Fruit fly (Drosophila melanogaster) whole organism, embryonic: Measurements from ENCODE around the gene spas.

Experiments used
- Bdp1 ChIP-seq: fragments of 200-800 bp; sonication (Bioruptor generic); optimal IDR thresholded peaks from 3 replicates; lab custom pipeline; 2016; ENCODE audit warnings: missing biosample characterization, missing genetic modification characterization
- CG10366 ChIP-seq: fragments of 200-800 bp; sonication (Bioruptor generic); IDR thresholded peaks from 2 replicates; pipeline ENCODE4 v1.3.6; 2022; ENCODE audit warnings: missing biosample characterization, missing genetic modification characterization
- CG10959 ChIP-seq: fragments of 200-800 bp; sonication (Bioruptor generic); IDR thresholded peaks from 2 replicates; pipeline ENCODE4 v1.3.6; 2022; ENCODE audit warnings: missing biosample characterization, missing genetic modification characterization
- CG11398 ChIP-seq: fragments of 200-800 bp; sonication (Bioruptor generic); optimal IDR thresholded peaks from 2 replicates; lab custom pipeline; 2016; ENCODE audit warnings: missing biosample characterization, missing genetic modification characterization
- CG11504 ChIP-seq: fragments of 200-800 bp; sonication (Bioruptor generic); optimal IDR thresholded peaks from 3 replicates; lab custom pipeline; 2019; ENCODE audit warnings: missing biosample characterization, mild to moderate bottlenecking, missing genetic modification characterization, moderate library complexity
- CG11560 ChIP-seq: fragments of 200-800 bp; sonication (Bioruptor generic); IDR thresholded peaks from 3 replicates; pipeline ENCODE4 v1.3.6; 2022; ENCODE audit warnings: missing biosample characterization, missing genetic modification characterization
- CG1233 ChIP-seq: fragments of 200-800 bp; sonication (Bioruptor generic); optimal IDR thresholded peaks from 4 replicates; lab custom pipeline; 2018; ENCODE audit warnings: missing biosample characterization, mild to moderate bottlenecking, missing genetic modification characterization
- CG12659 ChIP-seq: fragments of 200-800 bp; sonication (Bioruptor generic); optimal IDR thresholded peaks from 3 replicates; lab custom pipeline; 2017; ENCODE audit warnings: mild to moderate bottlenecking, missing biosample characterization, missing genetic modification reagents, missing genetic modification characterization
- CG17829 ChIP-seq: fragments of 200-800 bp; optimal IDR thresholded peaks from 2 replicates; lab custom pipeline; 2019; ENCODE audit warnings: missing biosample characterization, mild to moderate bottlenecking, missing genetic modification characterization, moderate library complexity
- CG1792 ChIP-seq: fragments of 200-800 bp; sonication (Bioruptor generic); optimal IDR thresholded peaks from 2 replicates; lab custom pipeline; 2016; ENCODE audit warnings: missing biosample characterization, missing genetic modification characterization
- CG2875 ChIP-seq: fragments of 200-800 bp; sonication (Bioruptor generic); optimal IDR thresholded peaks from 2 replicates; lab custom pipeline; 2017; ENCODE audit warnings: missing biosample characterization, mild to moderate bottlenecking, missing genetic modification characterization, missing genetic modification reagents
- CG30020 ChIP-seq: fragments of 200-800 bp; optimal IDR thresholded peaks from 2 replicates; lab custom pipeline; 2019; ENCODE audit warnings: missing biosample characterization, mild to moderate bottlenecking, missing genetic modification characterization, moderate library complexity
- CG30431 ChIP-seq: fragments of 200-800 bp; sonication (Bioruptor generic); optimal IDR thresholded peaks from 2 replicates; lab custom pipeline; 2017; ENCODE audit warnings: missing biosample characterization, missing genetic modification characterization
- CG31388 ChIP-seq: fragments of 200-800 bp; sonication (Bioruptor generic); optimal IDR thresholded peaks from 2 replicates; lab custom pipeline; 2016; ENCODE audit warnings: missing biosample characterization, missing genetic modification characterization
- CG33557 ChIP-seq: fragments of 200-800 bp; sonication (Bioruptor generic); optimal IDR thresholded peaks from 2 replicates; lab custom pipeline; 2019; ENCODE audit warnings: missing biosample characterization, mild to moderate bottlenecking, missing genetic modification characterization, moderate library complexity
- CG6683 ChIP-seq: fragments of 200-800 bp; sonication (Bioruptor generic); optimal IDR thresholded peaks from 2 replicates; lab custom pipeline; 2017; ENCODE audit warnings: missing biosample characterization, mild to moderate bottlenecking, missing genetic modification characterization, missing genetic modification reagents
- CG7357 ChIP-seq: fragments of 200-800 bp; sonication (Bioruptor generic); IDR thresholded peaks from 3 replicates; pipeline ENCODE4 v1.3.6; 2022; ENCODE audit warnings: missing biosample characterization, missing genetic modification characterization
- CkIIα-i1 ChIP-seq: fragments of 200-800 bp; sonication (Bioruptor generic); IDR thresholded peaks from 2 replicates; pipeline ENCODE4 v1.3.6; 2022; ENCODE audit warnings: missing biosample characterization, missing genetic modification characterization
- Dfd ChIP-seq, 2 experiments: fragments of >200 bp; optimal IDR thresholded peaks; 2 replicates each; lab custom pipeline; 2017; ENCODE audit warnings: missing biosample characterization in 2 of 2, missing genetic modification characterization in 2 of 2
- Dp ChIP-seq: fragments of 200-800 bp; sonication (Bioruptor generic); optimal IDR thresholded peaks from 2 replicates; lab custom pipeline; 2018; ENCODE audit warnings: missing biosample characterization, mild to moderate bottlenecking, missing genetic modification characterization, moderate library complexity
- Drgx ChIP-seq: fragments of 200-800 bp; sonication (Bioruptor generic); IDR thresholded peaks from 2 replicates; pipeline ENCODE4 v1.3.6; 2022; ENCODE audit warnings: missing biosample characterization, missing genetic modification characterization
- E2f1 ChIP-seq: fragments of 200-800 bp; sonication (Bioruptor generic); IDR thresholded peaks from 2 replicates; pipeline ENCODE4 v1.3.6; 2022; ENCODE audit warnings: missing biosample characterization, missing genetic modification characterization
- ERR ChIP-seq: fragments of 200-800 bp; sonication (Bioruptor generic); optimal IDR thresholded peaks from 2 replicates; lab custom pipeline; 2016; ENCODE audit warnings: missing biosample characterization, missing genetic modification characterization
- Gug ChIP-seq: fragments of 200-800 bp; sonication (Bioruptor generic); IDR thresholded peaks from 4 replicates; pipeline ENCODE4 v1.3.6; 2022; ENCODE audit warnings: missing biosample characterization, missing genetic modification characterization
- Hmx ChIP-seq: fragments of 200-800 bp; sonication (Bioruptor generic); optimal IDR thresholded peaks from 2 replicates; lab custom pipeline; 2016; ENCODE audit warnings: missing biosample characterization, missing genetic modification characterization
- Hsf ChIP-seq: fragments of 200-800 bp; sonication (Bioruptor generic); optimal IDR thresholded peaks from 3 replicates; lab custom pipeline; 2016; ENCODE audit warnings: missing biosample characterization, missing genetic modification characterization
- Lpt ChIP-seq: fragments of >200 bp; optimal IDR thresholded peaks from 2 replicates; lab custom pipeline; 2018; ENCODE audit warnings: missing biosample characterization, missing genetic modification characterization
- Meics ChIP-seq: fragments of 200-800 bp; sonication (Bioruptor generic); optimal IDR thresholded peaks from 2 replicates; lab custom pipeline; 2017; ENCODE audit warnings: missing biosample characterization, mild to moderate bottlenecking, missing genetic modification characterization
- Myb ChIP-seq: fragments of 200-800 bp; sonication (Bioruptor generic); optimal IDR thresholded peaks from 2 replicates; lab custom pipeline; 2016; ENCODE audit warnings: missing biosample characterization, missing genetic modification characterization
- NFAT ChIP-seq: fragments of 200-800 bp; sonication (Bioruptor generic); IDR thresholded peaks from 2 replicates; pipeline ENCODE4 v1.3.6; 2022; ENCODE audit warnings: missing biosample characterization, missing genetic modification characterization
- Oli ChIP-seq: fragments of 200-800 bp; sonication (Bioruptor generic); optimal IDR thresholded peaks from 2 replicates; lab custom pipeline; 2018; ENCODE audit warnings: missing biosample characterization, mild to moderate bottlenecking, missing genetic modification characterization, moderate library complexity
- bab2 ChIP-seq: fragments of 200-800 bp; sonication (Bioruptor generic); optimal IDR thresholded peaks from 2 replicates; lab custom pipeline; 2016; ENCODE audit warnings: missing biosample characterization, missing genetic modification characterization
- cato ChIP-seq: fragments of 200-800 bp; sonication (Bioruptor generic); optimal IDR thresholded peaks from 2 replicates; lab custom pipeline; 2016; ENCODE audit warnings: missing biosample characterization, missing genetic modification characterization, borderline replicate concordance
- crp ChIP-seq, 2 experiments: fragments of 200-800 bp; sonication (Bioruptor generic); optimal IDR thresholded peaks; 2 replicates in 1 of 2; 3 replicates in 1 of 2; lab custom pipeline; 2017; ENCODE audit warnings: missing biosample characterization in 2 of 2, missing genetic modification characterization in 2 of 2, mild to moderate bottlenecking in 1 of 2, moderate library complexity in 1 of 2
- disco-r ChIP-seq: fragments of 200-800 bp; sonication (Bioruptor generic); optimal IDR thresholded peaks from 2 replicates; lab custom pipeline; 2016; ENCODE audit warnings: missing biosample characterization, missing genetic modification characterization
- gem ChIP-seq: fragments of 200-800 bp; sonication (Bioruptor generic); optimal IDR thresholded peaks from 2 replicates; lab custom pipeline; 2019; ENCODE audit warnings: missing biosample characterization, mild to moderate bottlenecking, missing genetic modification characterization, moderate library complexity
- her ChIP-seq: fragments of 200-800 bp; sonication (Bioruptor generic); optimal IDR thresholded peaks from 2 replicates; lab custom pipeline; 2016; ENCODE audit warnings: missing biosample characterization, missing genetic modification characterization
- inv ChIP-seq: fragments of 200-800 bp; sonication (Bioruptor generic); IDR thresholded peaks from 2 replicates; pipeline ENCODE4 v1.3.6; 2022; ENCODE audit warnings: missing biosample characterization, missing genetic modification characterization; ENCODE audit not compliant: partially characterized antibody
- jing ChIP-seq: fragments of 200-800 bp; sonication (Bioruptor generic); optimal IDR thresholded peaks from 2 replicates; lab custom pipeline; 2018; ENCODE audit warnings: missing biosample characterization, mild to moderate bottlenecking, missing genetic modification characterization
- klu ChIP-seq: fragments of 200-800 bp; sonication (Bioruptor generic); IDR thresholded peaks from 2 replicates; pipeline ENCODE4 v1.3.6; 2022; ENCODE audit warnings: missing biosample characterization, missing genetic modification characterization
- peb ChIP-seq: fragments of 200-800 bp; sonication (Bioruptor generic); IDR thresholded peaks from 2 replicates; pipeline ENCODE4 v1.3.6; 2022; ENCODE audit warnings: missing biosample characterization, missing genetic modification characterization
- pnt ChIP-seq: fragments of 200-800 bp; sonication (Bioruptor generic); optimal IDR thresholded peaks from 3 replicates; lab custom pipeline; 2016; ENCODE audit warnings: missing biosample characterization, missing genetic modification characterization
- pzg ChIP-seq: fragments of 200-800 bp; sonication (Bioruptor generic); optimal IDR thresholded peaks from 3 replicates; lab custom pipeline; 2018; ENCODE audit warnings: missing biosample characterization, mild to moderate bottlenecking, missing genetic modification characterization, moderate library complexity
- rib ChIP-seq: fragments of 200-800 bp; sonication (Bioruptor generic); IDR thresholded peaks from 2 replicates; pipeline ENCODE4 v1.3.6; 2022; ENCODE audit warnings: missing biosample characterization, missing genetic modification characterization
- sd ChIP-seq: fragments of 200-800 bp; sonication (Bioruptor generic); optimal IDR thresholded peaks from 3 replicates; lab custom pipeline; 2018; ENCODE audit warnings: missing biosample characterization, mild to moderate bottlenecking, missing genetic modification characterization, moderate library complexity
- sim ChIP-seq: fragments of 200-800 bp; sonication (Bioruptor generic); IDR thresholded peaks from 2 replicates; pipeline ENCODE4 v1.3.6; 2022; ENCODE audit warnings: missing biosample characterization, missing genetic modification characterization
- sqz ChIP-seq: fragments of 200-800 bp; sonication (Bioruptor generic); optimal IDR thresholded peaks from 3 replicates; lab custom pipeline; 2018; ENCODE audit warnings: missing biosample characterization, mild to moderate bottlenecking, missing genetic modification characterization
- stc ChIP-seq: fragments of 200-800 bp; sonication (Bioruptor generic); IDR thresholded peaks from 2 replicates; pipeline ENCODE4 v1.3.6; 2022; ENCODE audit warnings: missing biosample characterization, missing genetic modification characterization
- tgo ChIP-seq: fragments of 200-800 bp; sonication (Bioruptor generic); IDR thresholded peaks from 3 replicates; pipeline ENCODE4 v1.3.6; 2022; ENCODE audit warnings: missing biosample characterization, missing genetic modification characterization
- tll ChIP-seq, 2 experiments: fragments of 200-800 bp in 1 of 2; fragments of >200 bp in 1 of 2; sonication (Bioruptor generic) in 1 of 2; optimal IDR thresholded peaks; 2 replicates each; lab custom pipeline; 2017 to 2019; ENCODE audit warnings: missing biosample characterization in 2 of 2, missing genetic modification characterization in 2 of 2, mild to moderate bottlenecking in 1 of 2, moderate library complexity in 1 of 2
- trem ChIP-seq: fragments of 200-800 bp; optimal IDR thresholded peaks from 3 replicates; lab custom pipeline; 2019; ENCODE audit warnings: missing biosample characterization, mild to moderate bottlenecking, missing genetic modification characterization, moderate library complexity
- unc-4 ChIP-seq: fragments of 200-800 bp; sonication (Bioruptor generic); IDR thresholded peaks from 2 replicates; pipeline ENCODE4 v1.3.6; 2022; ENCODE audit warnings: missing biosample characterization, missing genetic modification characterization; ENCODE audit not compliant: partially characterized antibody

Gene spas

dm6 chr3R:24057188-24057587, 19.2 kb downstream of the spas start, which contains the start of gene Hsp68:
Gene Hsp68 (minus strand): TSS chr3R:24057310.
- TF ChIP-seq tgo (no peak), Hmx (GFP tag; lab: Kevin White, UChicago) (no peak), CG30431 (GFP tag; lab: Kevin White, UChicago) (no peak), Dp (GFP tag; lab: Kevin White, UChicago) (peak; percentile 24), CG30020 (tag; lab: Kevin White, UChicago) (no peak), CG12659 (GFP tag; lab: Kevin White, UChicago) (no peak), Bdp1 (GFP tag; lab: Kevin White, UChicago) (no peak), CG31388 (GFP tag; lab: Kevin White, UChicago) (no peak), E2f1 (GFP tag; lab: Robert Waterston, UW) (no peak), pnt (GFP tag; lab: Kevin White, UChicago) (no peak), CG1233 (GFP tag; lab: Kevin White, UChicago) (no peak), Drgx (GFP tag; lab: Robert Waterston, UW) (no peak), disco-r (GFP tag; lab: Kevin White, UChicago) (no peak), CG11504 (tag; lab: Kevin White, UChicago) (no peak), tll (GFP tag; optimal IDR thresholded peaks at IDR 0.05; lab: Kevin White, UChicago) (peak in 1 of 2 experiments; percentile 27), sim (GFP tag; lab: Robert Waterston, UW) (no peak), stc (GFP tag; lab: Robert Waterston, UW) (no peak), sd (tag; lab: Kevin White, UChicago) (no peak), CG10959 (no peak), CG11398 (no peak), Lpt (GFP tag; lab: Kevin White, UChicago) (no peak), unc-4 (0 out of 2 replicates have a peak, but pooled peaks have one; percentile 34), CG17829 (tag; lab: Kevin White, UChicago) (peak; percentile 38), cato (GFP tag; lab: Kevin White, UChicago) (no peak), her (GFP tag; lab: Kevin White, UChicago) (no peak), CG6683 (no peak), trem (tag; lab: Kevin White, UChicago) (peak; percentile 35), gem (tag; lab: Kevin White, UChicago) (no peak), peb (GFP tag; lab: Robert Waterston, UW) (no peak), Oli (tag; lab: Kevin White, UChicago) (no peak), CG7357 (GFP tag; lab: Robert Waterston, UW) (no peak), crp (GFP tag; optimal IDR thresholded peaks at IDR 0.05; lab: Kevin White, UChicago) (no peak), CG33557 (GFP tag; lab: Kevin White, UChicago) (peak; percentile 40), jing (no peak), klu (GFP tag; lab: Robert Waterston, UW) (no peak), Hsf (GFP tag; lab: Kevin White, UChicago) (no peak), CG11560 (tag; lab: Robert Waterston, UW) (no peak), CG10366 (GFP tag; lab: Robert Waterston, UW) (no peak), Meics (GFP tag; lab: Kevin White, UChicago) (peak; percentile 2), CkIIα-i1 (no peak), Myb (GFP tag; lab: Kevin White, UChicago) (peak; percentile 58), inv (GFP tag; lab: Robert Waterston, UW) (no peak), rib (GFP tag; lab: Robert Waterston, UW) (no peak), CG1792 (GFP tag; lab: Kevin White, UChicago) (no peak), sqz (GFP tag; lab: Kevin White, UChicago) (peak; percentile 92), NFAT (GFP tag; lab: Robert Waterston, UW) (no peak), ERR (GFP tag; lab: Kevin White, UChicago) (no peak), bab2 (GFP tag; lab: Kevin White, UChicago) (no peak), Dfd (GFP tag; optimal IDR thresholded peaks at IDR 0.05; lab: Kevin White, UChicago) (no peak), pzg (GFP tag; lab: Kevin White, UChicago) (peak; percentile 15), Gug (no peak), CG2875 (GFP tag; lab: Kevin White, UChicago) (no peak)
